Worm (Caenorhabditis elegans) whole organism, L1 larva: ENCODE data around the gene nhr-6.

Experiments
- C04F5.9 ChIP-seq: sonication (generic microtip); optimal IDR thresholded peaks from 2 replicates; lab custom pipeline; 2016; ENCODE audit warnings: missing genetic modification characterization, missing compliant biosample characterization
- C16A3.4 ChIP-seq: fragments of 150-350 bp; optimal IDR thresholded peaks from 2 replicates; lab custom pipeline; 2014; ENCODE audit warnings: missing biosample characterization, missing genetic modification characterization
- C34B4.2 ChIP-seq: sonication (generic microtip); optimal IDR thresholded peaks from 2 replicates; lab custom pipeline; 2017; ENCODE audit warnings: mild to moderate bottlenecking, missing genetic modification characterization, missing compliant biosample characterization
- F16B12.6 ChIP-seq: fragments of 150-350 bp; optimal IDR thresholded peaks from 2 replicates; lab custom pipeline; 2014; ENCODE audit warnings: missing biosample characterization, missing genetic modification characterization
- alr-1 ChIP-seq: fragments of 200-800 bp; sonication (Bioruptor generic); optimal IDR thresholded peaks from 2 replicates; lab custom pipeline; 2018; ENCODE audit warnings: borderline replicate concordance, mild to moderate bottlenecking, missing genetic modification characterization, missing compliant biosample characterization
- aly-2 ChIP-seq: fragments of 150-350 bp; optimal IDR thresholded peaks from 2 replicates; lab custom pipeline; 2014; ENCODE audit warnings: missing biosample characterization, missing genetic modification characterization
- ama-1 ChIP-seq: fragments of 150-350 bp; optimal IDR thresholded peaks from 2 replicates; lab custom pipeline; 2014
- blmp-1 ChIP-seq: fragments of 150-350 bp; optimal IDR thresholded peaks from 2 replicates; lab custom pipeline; 2014; ENCODE audit warnings: missing biosample characterization, missing genetic modification characterization
- ceh-63 ChIP-seq: fragments of 200-800 bp; sonication (Bioruptor generic); optimal IDR thresholded peaks from 2 replicates; lab custom pipeline; 2018; ENCODE audit warnings: mild to moderate bottlenecking, missing genetic modification characterization, missing compliant biosample characterization
- ceh-8 ChIP-seq: fragments of 200-800 bp; sonication (Bioruptor generic); optimal IDR thresholded peaks from 2 replicates; lab custom pipeline; 2018; ENCODE audit warnings: mild to moderate bottlenecking, missing genetic modification characterization, moderate library complexity, missing compliant biosample characterization
- ces-1 ChIP-seq: fragments of 150-350 bp; optimal IDR thresholded peaks from 2 replicates; lab custom pipeline; 2014; ENCODE audit warnings: missing biosample characterization, missing genetic modification reagents, missing genetic modification characterization
- dpl-1 ChIP-seq, 3 experiments: fragments of 150-350 bp in 2 of 3; sonication (generic microtip) in 1 of 3; optimal IDR thresholded peaks; 2 replicates each; lab custom pipeline; 2014 to 2017; ENCODE audit warnings: missing biosample characterization in 3 of 3, missing genetic modification characterization in 3 of 3, missing genetic modification reagents in 3 of 3
- efl-1 ChIP-seq, 4 experiments: fragments of 150-350 bp; optimal IDR thresholded peaks in 3 of 4; peaks in 1 of 4; 1 replicate in 1 of 4; 2 replicates in 3 of 4; lab custom pipeline; 2014; ENCODE audit warnings: missing biosample characterization in 2 of 4, missing genetic modification characterization in 2 of 4, missing genetic modification reagents in 2 of 4
- egl-13 ChIP-seq: sonication (generic microtip); optimal IDR thresholded peaks from 2 replicates; lab custom pipeline; 2016; ENCODE audit warnings: missing genotype, missing genetic modification reagents, missing genetic modification characterization, missing compliant biosample characterization
- elt-2 ChIP-seq: sonication (generic microtip); optimal IDR thresholded peaks from 2 replicates; lab custom pipeline; 2016; ENCODE audit warnings: missing genetic modification characterization, mild to moderate bottlenecking, inconsistent platforms, missing compliant biosample characterization, missing genetic modification reagents
- elt-3 ChIP-seq, 6 experiments: fragments of 150-350 bp in 1 of 6; sonication (generic microtip); optimal IDR thresholded peaks; 2 replicates each; lab custom pipeline; 2017 to 2018; ENCODE audit warnings: missing biosample characterization in 6 of 6, missing genetic modification characterization in 6 of 6, inconsistent platforms in 1 of 6
- ets-5 ChIP-seq: fragments of 200-800 bp; sonication (Bioruptor generic); IDR thresholded peaks from 2 replicates; pipeline ENCODE4 v1.3.6; 2022; ENCODE audit warnings: missing genetic modification characterization, missing compliant biosample characterization
- fkh-10 ChIP-seq: sonication (generic microtip); optimal IDR thresholded peaks from 2 replicates; lab custom pipeline; 2017; ENCODE audit warnings: missing biosample characterization, missing genetic modification reagents, missing genetic modification characterization
- fkh-4 ChIP-seq: sonication (generic microtip); optimal IDR thresholded peaks from 2 replicates; lab custom pipeline; 2016; ENCODE audit warnings: missing compliant biosample characterization, missing genetic modification characterization, borderline replicate concordance
- fos-1 ChIP-seq: fragments of 150-350 bp; optimal IDR thresholded peaks from 2 replicates; lab custom pipeline; 2014; ENCODE audit warnings: missing biosample characterization, missing genetic modification characterization
- grh-1 ChIP-seq: fragments of 200-800 bp; sonication (Bioruptor generic); IDR thresholded peaks from 2 replicates; pipeline ENCODE4 v1.3.6; 2022; ENCODE audit warnings: missing genetic modification reagents, missing genetic modification characterization, missing compliant biosample characterization
- hlh-4 ChIP-seq: sonication (generic microtip); optimal IDR thresholded peaks from 2 replicates; lab custom pipeline; 2016; ENCODE audit warnings: mild to moderate bottlenecking, missing genetic modification characterization, missing compliant biosample characterization
- irx-1 ChIP-seq: sonication (generic microtip); optimal IDR thresholded peaks from 2 replicates; lab custom pipeline; 2016; ENCODE audit warnings: missing genetic modification characterization, missing compliant biosample characterization
- isw-1 ChIP-seq: fragments of 200-800 bp; sonication (Bioruptor generic); IDR thresholded peaks from 2 replicates; pipeline ENCODE4 v1.3.6; 2022; ENCODE audit warnings: missing genetic modification characterization, missing compliant biosample characterization
- lin-13 ChIP-seq: fragments of 150-350 bp; optimal IDR thresholded peaks from 2 replicates; lab custom pipeline; 2014; ENCODE audit warnings: missing biosample characterization, missing genetic modification reagents, missing genetic modification characterization
- lin-14 ChIP-seq: fragments of 200-800 bp; sonication (Bioruptor generic); optimal IDR thresholded peaks from 2 replicates; lab custom pipeline; 2018; ENCODE audit warnings: mild to moderate bottlenecking, missing genetic modification characterization, moderate library complexity, missing compliant biosample characterization
- lin-15B ChIP-seq: fragments of 150-350 bp; sonication (generic microtip); optimal IDR thresholded peaks from 3 replicates; lab custom pipeline; 2014; ENCODE audit warnings: missing biosample characterization, missing genetic modification characterization
- lin-35 ChIP-seq, 2 experiments: fragments of 150-350 bp; optimal IDR thresholded peaks; 2 replicates each; lab custom pipeline; 2014; ENCODE audit warnings: missing biosample characterization in 2 of 2, missing genetic modification characterization in 2 of 2, missing genetic modification reagents in 2 of 2
- lin-39 ChIP-seq: fragments of 150-350 bp; optimal IDR thresholded peaks from 2 replicates; lab custom pipeline; 2014; ENCODE audit warnings: missing biosample characterization, missing genetic modification reagents, missing genetic modification characterization
- lir-3 ChIP-seq: sonication (generic microtip); optimal IDR thresholded peaks from 2 replicates; lab custom pipeline; 2016; ENCODE audit warnings: mild to moderate bottlenecking, missing genetic modification characterization, moderate library complexity, missing compliant biosample characterization; ENCODE audit not compliant: poor library complexity
- mab-9 ChIP-seq: fragments of 200-800 bp; sonication (Bioruptor generic); IDR thresholded peaks from 2 replicates; pipeline ENCODE4 v1.3.6; 2022; ENCODE audit warnings: missing genetic modification reagents, missing genetic modification characterization, missing compliant biosample characterization
- nhr-11 ChIP-seq: fragments of 150-350 bp; optimal IDR thresholded peaks from 2 replicates; lab custom pipeline; 2014; ENCODE audit warnings: missing biosample characterization, missing genetic modification characterization
- nhr-237 ChIP-seq: fragments of 150-350 bp; optimal IDR thresholded peaks from 2 replicates; lab custom pipeline; 2014; ENCODE audit warnings: missing biosample characterization, missing genetic modification characterization
- nhr-71 ChIP-seq: sonication (generic microtip); optimal IDR thresholded peaks from 2 replicates; lab custom pipeline; 2016; ENCODE audit warnings: mild to moderate bottlenecking, missing genetic modification characterization, moderate library complexity, missing compliant biosample characterization
- nhr-84 ChIP-seq: sonication (generic microtip); optimal IDR thresholded peaks from 2 replicates; lab custom pipeline; 2017; ENCODE audit warnings: missing biosample characterization, missing genetic modification characterization
- nhr-85 ChIP-seq: sonication (generic microtip); peaks from one replicate; lab custom pipeline; 2016; ENCODE audit warnings: missing genetic modification characterization, inconsistent platforms, missing compliant biosample characterization
- nhr-90 ChIP-seq: sonication (generic microtip); optimal IDR thresholded peaks from 2 replicates; lab custom pipeline; 2016; ENCODE audit warnings: mild to moderate bottlenecking, missing genetic modification characterization, missing compliant biosample characterization; ENCODE audit not compliant: poor library complexity
- pax-3 ChIP-seq: fragments of 200-800 bp; sonication (Bioruptor generic); optimal IDR thresholded peaks from 2 replicates; lab custom pipeline; 2018; ENCODE audit warnings: mild to moderate bottlenecking, missing genetic modification characterization, moderate library complexity, missing compliant biosample characterization
- pqm-1 ChIP-seq: sonication (generic microtip); optimal IDR thresholded peaks from 3 replicates; lab custom pipeline; 2017; ENCODE audit warnings: missing biosample characterization, missing genetic modification characterization
- skn-1 ChIP-seq: fragments of 150-350 bp; optimal IDR thresholded peaks from 2 replicates; lab custom pipeline; 2014; ENCODE audit warnings: missing biosample characterization, missing genetic modification characterization
- snpc-4 ChIP-seq: fragments of 150-350 bp; optimal IDR thresholded peaks from 2 replicates; lab custom pipeline; 2014; ENCODE audit warnings: missing biosample characterization, missing genetic modification characterization
- sox-4 ChIP-seq: sonication (generic microtip); optimal IDR thresholded peaks from 2 replicates; lab custom pipeline; 2016; ENCODE audit warnings: missing genetic modification characterization, missing compliant biosample characterization
- sptf-1 ChIP-seq: fragments of 150-350 bp; optimal IDR thresholded peaks from 2 replicates; lab custom pipeline; 2014; ENCODE audit warnings: missing biosample characterization, missing genetic modification characterization
- tbx-2 ChIP-seq: sonication (generic microtip); optimal IDR thresholded peaks from 2 replicates; lab custom pipeline; 2016; ENCODE audit warnings: missing genetic modification characterization, missing compliant biosample characterization
- tlp-1 ChIP-seq: fragments of 150-350 bp; optimal IDR thresholded peaks from 2 replicates; lab custom pipeline; 2014; ENCODE audit warnings: missing biosample characterization, missing genetic modification characterization
- unc-130 ChIP-seq: fragments of 150-350 bp; optimal IDR thresholded peaks from 2 replicates; lab custom pipeline; 2017; ENCODE audit warnings: missing biosample characterization, missing genetic modification characterization, inconsistent platforms
- unc-30 ChIP-seq: sonication (generic microtip); optimal IDR thresholded peaks from 2 replicates; lab custom pipeline; 2017; ENCODE audit warnings: missing biosample characterization, missing genetic modification characterization
- unc-62 ChIP-seq: fragments of 150-350 bp; optimal IDR thresholded peaks from 2 replicates; lab custom pipeline; 2014; ENCODE audit warnings: missing biosample characterization, missing genetic modification reagents, missing genetic modification characterization
- unc-86 ChIP-seq: sonication (generic microtip); optimal IDR thresholded peaks from 2 replicates; lab custom pipeline; 2016; ENCODE audit warnings: missing genetic modification characterization, missing compliant biosample characterization
- unc-98 ChIP-seq: fragments of 200-800 bp; sonication (Bioruptor generic); IDR thresholded peaks from 2 replicates; pipeline ENCODE4 v1.3.6; 2022; ENCODE audit warnings: missing genetic modification characterization, missing compliant biosample characterization
- xbp-1 ChIP-seq: sonication (generic microtip); optimal IDR thresholded peaks from 2 replicates; lab custom pipeline; 2016; ENCODE audit warnings: missing genetic modification characterization, missing compliant biosample characterization
- zip-4 ChIP-seq: fragments of 200-800 bp; sonication (Bioruptor generic); optimal IDR thresholded peaks from 2 replicates; lab custom pipeline; 2018; ENCODE audit warnings: mild to moderate bottlenecking, missing genetic modification characterization, moderate library complexity, missing compliant biosample characterization
- ztf-4 ChIP-seq: fragments of 150-350 bp; optimal IDR thresholded peaks from 2 replicates; lab custom pipeline; 2014; ENCODE audit warnings: missing biosample characterization, missing genetic modification characterization

Gene nhr-6

DNA sequence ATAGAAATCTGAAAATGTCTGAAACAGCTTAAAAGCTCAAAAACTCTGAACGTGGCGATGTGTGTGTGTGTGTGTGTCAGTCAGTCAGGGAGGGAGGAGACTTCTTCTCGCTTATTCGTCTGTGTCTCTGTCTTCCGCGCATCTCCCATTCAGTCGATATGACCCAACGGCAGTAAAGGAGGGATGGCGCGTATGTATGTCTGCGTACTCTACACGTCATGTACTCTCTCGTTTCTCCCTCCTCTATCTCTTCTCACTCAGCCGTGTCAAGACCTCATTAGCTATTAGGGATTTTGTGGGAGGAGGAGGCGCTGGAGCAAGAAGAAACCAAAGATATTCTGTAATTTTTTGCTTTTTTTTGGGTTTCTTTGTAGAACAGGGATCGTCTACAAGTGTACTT is 41.3 kb upstream of the nhr-6 start (continued):
- TF ChIP-seq ama-1 (lab: Kevin White, UChicago) = peak; percentile 18
- peak; percentile 19 for TF ChIP-seq lir-3 (tag; lab: Kevin White, UChicago)
- no peak for TF ChIP-seq irx-1 (tag; lab: Kevin White, UChicago)
- TF ChIP-seq zip-4 (GFP tag; lab: Kevin White, UChicago) = no peak
- TF ChIP-seq unc-62 (GFP tag; lab: Kevin White, UChicago) = no peak
- TF ChIP-seq unc-98 = no peak
- TF ChIP-seq unc-30 (tag; lab: Kevin White, UChicago) = no peak
- TF ChIP-seq pqm-1 (tag; lab: Kevin White, UChicago) = no peak
- no peak for TF ChIP-seq C16A3.4 (tag; lab: Kevin White, UChicago)
- no peak for TF ChIP-seq grh-1 (GFP tag; lab: Robert Waterston, UW)
- no peak for TF ChIP-seq C34B4.2 (tag; lab: Kevin White, UChicago)
- TF ChIP-seq unc-130 (tag; lab: Kevin White, UChicago) = no peak
- no peak for TF ChIP-seq skn-1 (tag; lab: Kevin White, UChicago)
- no peak for TF ChIP-seq tlp-1 (tag; lab: Kevin White, UChicago)
- peak; percentile 92 for TF ChIP-seq lin-14 (GFP tag; lab: Kevin White, UChicago)
- TF ChIP-seq ets-5 (GFP tag; lab: Robert Waterston, UW) = no peak
- no peak for TF ChIP-seq pax-3 (tag; lab: Kevin White, UChicago)
- no peak for TF ChIP-seq elt-2 (tag; lab: Kevin White, UChicago)
- peak; percentile 25 for TF ChIP-seq ceh-8 (GFP tag; lab: Kevin White, UChicago)
- TF ChIP-seq nhr-90 (tag; lab: Kevin White, UChicago) = no peak
- TF ChIP-seq lin-35 (GFP tag; optimal IDR thresholded peaks at IDR 0.05; lab: Kevin White, UChicago) = peak; percentile 62 to 68
- peak; percentile 72 for TF ChIP-seq tbx-2 (tag; lab: Kevin White, UChicago)
- no peak for TF ChIP-seq ztf-4
- TF ChIP-seq F16B12.6 (tag; lab: Kevin White, UChicago) = peak; percentile 18
- no peak for TF ChIP-seq fos-1
- TF ChIP-seq ceh-63 = no peak
- TF ChIP-seq elt-3 (tag; optimal IDR thresholded peaks at IDR 0.05; lab: Kevin White, UChicago) = no peak
- TF ChIP-seq snpc-4 (tag; lab: Kevin White, UChicago) = no peak
- peak; percentile 69 for TF ChIP-seq nhr-71
- peak; percentile 5 to 52 (median 21) for TF ChIP-seq dpl-1 (GFP tag; optimal IDR thresholded peaks at IDR 0.05; lab: Kevin White, UChicago)
- TF ChIP-seq sptf-1 (tag; lab: Kevin White, UChicago) = no peak
- TF ChIP-seq nhr-85 = peak; percentile 75
- no peak for TF ChIP-seq nhr-84 (tag; lab: Kevin White, UChicago)
- TF ChIP-seq lin-39 (tag; lab: Kevin White, UChicago) = no peak
- TF ChIP-seq sox-4 (tag; lab: Kevin White, UChicago) = no peak
- no peak for TF ChIP-seq aly-2 (tag; lab: Kevin White, UChicago)
- TF ChIP-seq fkh-10 (GFP tag; lab: Kevin White, UChicago) = peak; percentile 1
- TF ChIP-seq isw-1 (GFP tag; lab: Robert Waterston, UW) = peak; percentile 39; the same call in 1 of the 2 replicates
- TF ChIP-seq alr-1 (tag; lab: Kevin White, UChicago) = no peak
- peak; percentile 37 for TF ChIP-seq egl-13 (tag; lab: Kevin White, UChicago)
- no peak for TF ChIP-seq nhr-237 (tag; lab: Kevin White, UChicago)
- TF ChIP-seq nhr-11 (tag; lab: Kevin White, UChicago) = no peak
- TF ChIP-seq unc-86 (tag; lab: Kevin White, UChicago) = peak; percentile 76
- TF ChIP-seq efl-1 (optimal IDR thresholded peaks at IDR 0.05; lab: Kevin White, UChicago) = peak; percentile 60 to 76
- peak; percentile 12 to 78 for TF ChIP-seq efl-1 (GFP tag; optimal IDR thresholded peaks at IDR 0.05 in 1 of 2; lab: Kevin White, UChicago)
- TF ChIP-seq xbp-1 = peak; percentile 58
- TF ChIP-seq ces-1 (GFP tag; lab: Kevin White, UChicago) = no peak
- TF ChIP-seq fkh-4 (tag; lab: Kevin White, UChicago) = no peak
- no peak for TF ChIP-seq hlh-4 (tag; lab: Kevin White, UChicago)
- TF ChIP-seq blmp-1 = peak; percentile 52
- no peak for TF ChIP-seq lin-15B (tag; lab: Kevin White, UChicago)
- TF ChIP-seq mab-9 (GFP tag; lab: Robert Waterston, UW) = no peak
- peak; percentile 0 for TF ChIP-seq lin-13 (GFP tag; lab: Kevin White, UChicago)
- TF ChIP-seq C04F5.9 (tag; lab: Kevin White, UChicago) = no peak
